Worm (Caenorhabditis elegans): ENCODE results near the gene fbxa-77.

The fbxa-77 gene

DNA sequence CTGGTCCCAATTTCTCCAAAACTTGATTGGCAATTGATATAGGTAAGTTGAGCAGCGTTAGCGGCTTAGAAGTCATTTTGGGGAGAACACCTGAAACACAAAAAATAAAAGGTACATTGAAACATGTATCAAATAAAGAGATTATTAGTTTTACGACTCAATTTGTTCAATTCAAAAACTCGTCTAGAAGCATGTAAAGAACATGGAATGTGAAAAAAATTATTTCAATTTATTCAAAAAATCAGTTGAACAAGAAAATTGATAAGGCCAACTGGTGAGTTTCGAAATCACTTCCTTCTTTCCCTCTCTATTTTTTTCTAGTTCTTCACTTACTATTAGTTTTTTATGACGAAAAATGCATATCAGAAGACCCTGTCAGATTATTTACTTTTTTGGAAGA, 26.2 kb downstream of the fbxa-77 start, which contains the start of gene fbxa-30 (continued):
- TF ChIP-seq snu-23 (GFP tag; optimal IDR thresholded peaks at IDR 0.05), result no peak

DNA sequence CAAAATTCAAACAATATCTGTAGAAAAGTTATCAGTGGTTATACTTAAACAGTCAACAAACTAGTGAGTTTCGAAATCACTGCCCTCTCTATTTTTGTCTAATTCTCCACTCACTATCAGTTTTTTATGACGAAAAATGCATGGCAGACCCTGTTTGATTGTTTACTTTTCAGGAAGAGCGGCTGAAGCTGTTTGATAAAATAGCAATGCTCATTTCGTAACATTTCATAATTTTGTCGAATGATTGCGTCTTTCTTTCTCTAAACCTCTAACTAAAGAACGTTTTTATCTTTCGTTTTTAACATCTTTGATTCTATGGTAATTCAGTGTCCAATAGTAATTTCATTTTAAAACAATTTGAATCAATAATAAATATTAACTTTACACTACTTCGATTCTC, 29.9 kb downstream of the fbxa-77 start:
- TF ChIP-seq nhr-12 (tag; optimal IDR thresholded peaks at IDR 0.05) (no peak), lin-14 (GFP tag; optimal IDR thresholded peaks at IDR 0.05) (no peak), hlh-4 (tag; optimal IDR thresholded peaks at IDR 0.05) (no peak), fos-1 (tag; optimal IDR thresholded peaks at IDR 0.05) (no peak), pax-3 (tag; optimal IDR thresholded peaks at IDR 0.05) (peak; percentile 25), pqm-1 (tag; optimal IDR thresholded peaks at IDR 0.05) (peak; percentile 95), nhr-28 (tag; optimal IDR thresholded peaks at IDR 0.05) (no peak), dpl-1 (GFP tag; optimal IDR thresholded peaks at IDR 0.05) (no peak), nhr-90 (tag; optimal IDR thresholded peaks at IDR 0.05; ENCODE audit: poor library complexity) (peak; percentile 3), elt-3 (tag; optimal IDR thresholded peaks at IDR 0.05) (peak in 1 of 6 experiments; percentile 43), pag-3 (tag; optimal IDR thresholded peaks at IDR 0.05; ENCODE audit: borderline replicate concordance, insufficient read depth) (no peak), unc-98 (GFP tag; IDR thresholded peaks at IDR 0.05) (no peak), tlp-1 (tag; optimal IDR thresholded peaks at IDR 0.05) (no peak), zip-4 (GFP tag; optimal IDR thresholded peaks at IDR 0.05) (peak; percentile 55), swsn-7 (tag; optimal IDR thresholded peaks at IDR 0.05) (no peak), unc-130 (tag; optimal IDR thresholded peaks at IDR 0.05) (no peak), isw-1 (GFP tag; IDR thresholded peaks at IDR 0.05) (no peak), lir-3 (tag; optimal IDR thresholded peaks at IDR 0.05; ENCODE audit: poor library complexity) (no peak), nhr-19 (GFP tag; conservative IDR thresholded peaks at IDR 0.05) (no peak), fkh-10 (GFP tag; optimal IDR thresholded peaks at IDR 0.05) (no peak), fkh-8 (tag; optimal IDR thresholded peaks at IDR 0.05) (no peak), unc-86 (tag; optimal IDR thresholded peaks at IDR 0.05) (no peak), irx-1 (tag; optimal IDR thresholded peaks at IDR 0.05) (no peak), skn-1 (tag; optimal IDR thresholded peaks at IDR 0.05) (no peak), ets-5 (GFP tag; IDR thresholded peaks at IDR 0.05) (no peak), F16B12.6 (tag; optimal IDR thresholded peaks at IDR 0.05) (no peak), fkh-4 (tag; optimal IDR thresholded peaks at IDR 0.05; ENCODE audit: borderline replicate concordance) (no peak), C16A3.4 (tag; optimal IDR thresholded peaks at IDR 0.05) (no peak), hpl-2 (GFP tag; optimal IDR thresholded peaks at IDR 0.05) (peak; percentile 53), snu-23 (GFP tag; optimal IDR thresholded peaks at IDR 0.05) (no peak), C34B4.2 (tag; optimal IDR thresholded peaks at IDR 0.05) (no peak), mdl-1 (tag; optimal IDR thresholded peaks at IDR 0.05) (peak in 1 of 2 experiments; percentile 27), rnt-1 (tag; optimal IDR thresholded peaks at IDR 0.05) (no peak), unc-62 (GFP tag; optimal IDR thresholded peaks at IDR 0.05) (no peak), tbx-2 (tag; optimal IDR thresholded peaks at IDR 0.05) (no peak), nhr-20 (tag; optimal IDR thresholded peaks at IDR 0.05) (peak; percentile 37), nhr-11 (tag; optimal IDR thresholded peaks at IDR 0.05) (no peak), C04F5.9 (tag; optimal IDR thresholded peaks at IDR 0.05) (no peak), ceh-88 (GFP tag; IDR thresholded peaks at IDR 0.05) (no peak), nhr-76 (tag; optimal IDR thresholded peaks at IDR 0.05) (no peak), lsy-2 (tag; optimal IDR thresholded peaks at IDR 0.05) (peak in 1 of 2 experiments; percentile 29), grh-1 (GFP tag; IDR thresholded peaks at IDR 0.05) (no peak), nhr-85 (tag) (no peak), unc-30 (tag; optimal IDR thresholded peaks at IDR 0.05) (no peak), efl-1 (optimal IDR thresholded peaks at IDR 0.05) (no peak), efl-1 (GFP tag; optimal IDR thresholded peaks at IDR 0.05 in 1 of 2) (peak in 1 of 2 experiments; percentile 81), nhr-47 (tag; optimal IDR thresholded peaks at IDR 0.05) (no peak), ztf-4 (tag; optimal IDR thresholded peaks at IDR 0.05) (no peak), xbp-1 (tag; optimal IDR thresholded peaks at IDR 0.05) (no peak), sptf-1 (tag; optimal IDR thresholded peaks at IDR 0.05) (no peak), ama-1 (optimal IDR thresholded peaks at IDR 0.05) (no peak), ceh-63 (GFP tag; optimal IDR thresholded peaks at IDR 0.05) (no peak)

Measured in whole organism, L1 larva.